Worm (Caenorhabditis elegans): ENCODE results near the gene kcc-1.

The kcc-1 gene

DNA sequence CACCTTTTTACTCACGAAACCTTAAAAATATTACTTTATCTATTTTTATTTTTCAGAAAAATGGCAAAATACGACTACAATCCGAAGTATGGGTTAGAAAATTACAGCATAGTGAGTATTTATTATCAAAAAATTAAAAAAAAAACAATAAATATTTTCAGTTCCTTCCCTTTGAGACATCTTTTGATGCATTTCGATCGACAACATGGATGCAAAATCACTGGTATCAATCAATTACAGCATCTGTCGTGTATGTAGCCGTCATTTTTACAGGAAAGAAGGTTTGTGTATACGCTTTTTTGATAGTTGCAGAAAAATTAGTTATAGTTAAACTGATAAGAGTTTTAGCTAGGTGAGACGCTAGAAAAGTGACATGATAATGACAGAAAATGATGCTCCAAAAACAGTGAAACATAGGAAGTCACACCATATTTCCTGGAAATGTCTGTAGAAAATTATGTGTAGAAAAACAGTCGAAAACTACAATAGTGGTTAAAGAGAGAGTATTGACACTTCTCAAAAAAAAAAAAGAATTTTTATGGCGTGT lies 31.7 kb downstream of the kcc-1 start, which contains the start of gene elo-3 (continued):
- TF ChIP-seq egl-27 (tag; optimal IDR thresholded peaks at IDR 0.05): no peak
- no peak for TF ChIP-seq R02D3.7 (tag; optimal IDR thresholded peaks at IDR 0.05)
- TF ChIP-seq nhr-77 (tag; optimal IDR thresholded peaks at IDR 0.05): no peak
- no peak for TF ChIP-seq aly-2 (tag; optimal IDR thresholded peaks at IDR 0.05)
- TF ChIP-seq zfp-2 (tag; optimal IDR thresholded peaks at IDR 0.05): no peak

DNA sequence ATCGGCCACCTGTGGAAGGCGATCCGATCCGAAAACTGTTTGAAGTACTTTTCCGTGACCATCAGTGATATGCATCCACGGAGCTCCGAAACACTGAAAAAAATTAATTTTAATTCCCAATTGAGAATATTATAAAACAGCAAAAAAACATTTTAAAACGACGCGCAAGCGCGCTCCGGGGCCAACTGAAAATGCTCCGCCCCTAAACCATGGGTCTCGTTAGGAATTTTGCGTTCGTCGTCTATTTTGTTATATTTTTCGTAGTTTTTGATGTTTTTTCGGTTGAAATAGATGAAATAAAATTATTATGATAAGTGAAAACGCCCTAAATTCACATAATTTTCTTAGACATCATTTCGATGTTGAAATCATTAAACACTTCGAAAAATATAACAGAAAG lies 34.5 kb downstream of the kcc-1 start:
- no peak for TF ChIP-seq nhr-76 (tag; optimal IDR thresholded peaks at IDR 0.05)
- TF ChIP-seq Y5F2A.4 (GFP tag; optimal IDR thresholded peaks at IDR 0.05): no peak
- TF ChIP-seq jun-1 (tag; optimal IDR thresholded peaks at IDR 0.05): peak; percentile 24
- TF ChIP-seq rbr-2 (tag; optimal IDR thresholded peaks at IDR 0.05): peak; percentile 23
- TF ChIP-seq hlh-11 (tag; optimal IDR thresholded peaks at IDR 0.05): peak; percentile 14
- TF ChIP-seq nhr-77 (tag; optimal IDR thresholded peaks at IDR 0.05): no peak
- TF ChIP-seq lin-1 (GFP tag; IDR thresholded peaks at IDR 0.05): 0 out of 2 replicates have a peak, but pooled peaks have one; percentile 17
- peak; percentile 54 for TF ChIP-seq lin-38 (GFP tag; IDR thresholded peaks at IDR 0.05)
- peak; percentile 56 for TF ChIP-seq aha-1 (tag)

- TF ChIP-seq skn-1 (tag; optimal IDR thresholded peaks at IDR 0.05): no peak
- peak; percentile 40 for TF ChIP-seq hlh-30 (tag; optimal IDR thresholded peaks at IDR 0.05; ENCODE audit: insufficient read depth)
- peak; percentile 10 for TF ChIP-seq hlh-11 (tag; optimal IDR thresholded peaks at IDR 0.05)
- TF ChIP-seq madf-5 (GFP tag; IDR thresholded peaks at IDR 0.05): no peak
- peak in 1 of 2 experiments; percentile 74 for TF ChIP-seq daf-16 (GFP tag; optimal IDR thresholded peaks at IDR 0.05)
- TF ChIP-seq daf-16 (tag; optimal IDR thresholded peaks at IDR 0.05): peak; percentile 26
- peak; percentile 4 for TF ChIP-seq nhr-28 (tag; optimal IDR thresholded peaks at IDR 0.05)
- TF ChIP-seq mdl-1 (tag; optimal IDR thresholded peaks at IDR 0.05): peak in 1 of 2 experiments; percentile 11
These were observed 36.2 kb downstream of the kcc-1 start, which contains the start of gene gstk-2 for ce11 chrIV:7242220-7242789. Gene gstk-2 (minus strand): TSS chrIV:7242270.

DNA sequence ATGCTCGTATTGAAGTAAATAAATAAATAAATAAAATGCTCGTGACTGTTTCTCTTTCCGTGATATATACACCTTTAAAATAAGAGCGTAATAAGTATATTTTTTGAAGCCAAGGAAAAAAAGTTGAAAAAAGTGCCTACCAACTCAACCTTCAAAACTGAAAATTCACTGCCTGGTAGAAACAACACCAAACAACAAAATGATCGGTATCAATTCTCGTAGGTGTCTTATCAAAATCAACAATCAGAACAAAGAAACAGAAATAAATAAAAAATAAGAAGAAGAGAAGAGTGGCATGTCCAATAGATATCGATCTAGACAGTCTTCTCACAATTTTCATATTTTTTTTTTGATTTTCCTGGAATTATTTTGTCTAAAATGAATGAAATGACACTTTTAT lies 37.8 kb downstream of the kcc-1 start, which contains the start of gene afmd-1:
afmd-1 (plus strand) TSS at position 316 of the 400 bp plus-strand sequence.
- TF ChIP-seq egl-43 (GFP tag; IDR thresholded peaks at IDR 0.05) (no peak), daf-16 (GFP tag; optimal IDR thresholded peaks at IDR 0.05) (no peak), daf-16 (tag; optimal IDR thresholded peaks at IDR 0.05) (peak; percentile 54), ces-1 (GFP tag; optimal IDR thresholded peaks at IDR 0.05) (no peak), aha-1 (tag) (peak; percentile 4), Y75B8A.6 (GFP tag; IDR thresholded peaks at IDR 0.05) (no peak)

DNA sequence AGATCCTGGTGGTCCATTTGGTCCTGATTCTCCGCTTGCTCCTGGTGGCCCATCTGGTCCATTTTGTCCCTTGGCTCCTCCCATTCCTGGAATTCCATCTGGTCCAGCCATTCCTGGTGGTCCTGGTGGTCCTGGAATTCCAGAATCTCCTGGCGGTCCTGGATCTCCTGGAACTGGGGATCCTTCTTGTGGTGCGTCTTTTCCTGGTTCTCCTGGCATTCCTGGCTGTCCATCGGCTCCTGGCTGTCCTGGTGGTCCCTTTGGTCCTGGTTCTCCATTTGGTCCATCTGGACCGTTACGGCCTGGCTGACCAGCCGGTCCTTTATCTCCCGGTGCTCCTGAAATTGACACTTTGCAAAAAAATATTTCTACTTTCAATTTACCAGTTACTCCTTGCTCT lies 39.5 kb downstream of the kcc-1 start:
- no peak for TF ChIP-seq rbr-2 (tag; optimal IDR thresholded peaks at IDR 0.05)
- TF ChIP-seq R02D3.7 (tag; optimal IDR thresholded peaks at IDR 0.05): no peak
- TF ChIP-seq Y5F2A.4 (GFP tag; optimal IDR thresholded peaks at IDR 0.05): no peak
- TF ChIP-seq zfp-2 (tag; optimal IDR thresholded peaks at IDR 0.05): no peak
- TF ChIP-seq nhr-76 (tag; optimal IDR thresholded peaks at IDR 0.05): no peak
- no peak for TF ChIP-seq ztf-11 (tag; optimal IDR thresholded peaks at IDR 0.05)
- 0 out of 2 replicates have a peak, but pooled peaks have one; percentile 18 for TF ChIP-seq egl-43 (GFP tag; IDR thresholded peaks at IDR 0.05)
- TF ChIP-seq aha-1 (tag): peak; percentile 41
- peak; percentile 85 for TF ChIP-seq set-16 (GFP tag; IDR thresholded peaks at IDR 0.05)

ce11 chrIV:7246553-7246952 lies 40.5 kb downstream of the kcc-1 start, which contains the start of gene col-114:
Gene col-114 (minus strand): TSS chrIV:7246653.
- TF ChIP-seq mxl-3 (GFP tag; optimal IDR thresholded peaks at IDR 0.05): no peak
- TF ChIP-seq F37D6.2 (tag; optimal IDR thresholded peaks at IDR 0.05): no peak
- TF ChIP-seq nhr-77 (tag; optimal IDR thresholded peaks at IDR 0.05): no peak
- no peak for TF ChIP-seq nhr-237 (tag; optimal IDR thresholded peaks at IDR 0.05)
- no peak for TF ChIP-seq mxl-2 (GFP tag; conservative IDR thresholded peaks at IDR 0.05)
- TF ChIP-seq nhr-111 (GFP tag; optimal IDR thresholded peaks at IDR 0.05): no peak
- TF ChIP-seq madf-9 (GFP tag; conservative IDR thresholded peaks at IDR 0.05): no peak
- TF ChIP-seq nhr-28 (tag; optimal IDR thresholded peaks at IDR 0.05): no peak
- TF ChIP-seq lim-7 (GFP tag; IDR thresholded peaks at IDR 0.05): no peak
- no peak for TF ChIP-seq fkh-10 (GFP tag; optimal IDR thresholded peaks at IDR 0.05)
- no peak for TF ChIP-seq ceh-20 (GFP tag; IDR thresholded peaks at IDR 0.05)

Measured in whole organism, L4 larva.